Worm (Caenorhabditis elegans) whole organism, L1 larva: ENCODE measurements around the gene Y17G7B.3.

ENCODE experiments used
- C04F5.9 ChIP-seq: sonication (generic microtip); optimal IDR thresholded peaks from 2 replicates; lab custom pipeline; 2016; ENCODE audit warnings: missing genetic modification characterization, missing compliant biosample characterization
- C16A3.4 ChIP-seq: fragments of 150-350 bp; optimal IDR thresholded peaks from 2 replicates; lab custom pipeline; 2014; ENCODE audit warnings: missing biosample characterization, missing genetic modification characterization
- C34B4.2 ChIP-seq: sonication (generic microtip); optimal IDR thresholded peaks from 2 replicates; lab custom pipeline; 2017; ENCODE audit warnings: mild to moderate bottlenecking, missing genetic modification characterization, missing compliant biosample characterization
- F16B12.6 ChIP-seq: fragments of 150-350 bp; optimal IDR thresholded peaks from 2 replicates; lab custom pipeline; 2014; ENCODE audit warnings: missing biosample characterization, missing genetic modification characterization
- Y116A8C.19 ChIP-seq: sonication (generic microtip); optimal IDR thresholded peaks from 2 replicates; lab custom pipeline; 2016; ENCODE audit warnings: missing compliant biosample characterization, missing genetic modification characterization, borderline replicate concordance
- aly-2 ChIP-seq: fragments of 150-350 bp; optimal IDR thresholded peaks from 2 replicates; lab custom pipeline; 2014; ENCODE audit warnings: missing biosample characterization, missing genetic modification characterization
- blmp-1 ChIP-seq: fragments of 150-350 bp; optimal IDR thresholded peaks from 2 replicates; lab custom pipeline; 2014; ENCODE audit warnings: missing biosample characterization, missing genetic modification characterization
- ceh-63 ChIP-seq: fragments of 200-800 bp; sonication (Bioruptor generic); optimal IDR thresholded peaks from 2 replicates; lab custom pipeline; 2018; ENCODE audit warnings: mild to moderate bottlenecking, missing genetic modification characterization, missing compliant biosample characterization
- ceh-82 ChIP-seq, 3 experiments: fragments of 150-350 bp in 1 of 3; sonication (generic microtip) in 2 of 3; optimal IDR thresholded peaks; 2 replicates each; lab custom pipeline; 2014 to 2017; ENCODE audit warnings: missing biosample characterization in 3 of 3, missing genetic modification characterization in 3 of 3
- ceh-90 ChIP-seq: sonication (generic microtip); optimal IDR thresholded peaks from 2 replicates; lab custom pipeline; 2016; ENCODE audit warnings: missing genetic modification characterization, missing compliant biosample characterization
- ces-1 ChIP-seq: fragments of 150-350 bp; optimal IDR thresholded peaks from 2 replicates; lab custom pipeline; 2014; ENCODE audit warnings: missing biosample characterization, missing genetic modification reagents, missing genetic modification characterization
- dsc-1 ChIP-seq: sonication (generic microtip); optimal IDR thresholded peaks from 2 replicates; lab custom pipeline; 2016; ENCODE audit warnings: mild to moderate bottlenecking, missing genetic modification characterization, missing compliant biosample characterization
- efl-3 ChIP-seq: fragments of 200-800 bp; sonication (Bioruptor generic); optimal IDR thresholded peaks from 2 replicates; lab custom pipeline; 2018; ENCODE audit warnings: mild to moderate bottlenecking, missing genetic modification characterization, missing compliant biosample characterization
- egl-13 ChIP-seq: sonication (generic microtip); optimal IDR thresholded peaks from 2 replicates; lab custom pipeline; 2016; ENCODE audit warnings: missing genotype, missing genetic modification reagents, missing genetic modification characterization, missing compliant biosample characterization
- egl-27 ChIP-seq, 2 experiments: fragments of 150-350 bp in 1 of 2; sonication (generic microtip); optimal IDR thresholded peaks; 3 replicates each; lab custom pipeline; 2017 to 2018; ENCODE audit warnings: missing biosample characterization in 2 of 2, missing genetic modification characterization in 2 of 2, missing genetic modification reagents in 2 of 2
- ets-5 ChIP-seq: fragments of 200-800 bp; sonication (Bioruptor generic); IDR thresholded peaks from 2 replicates; pipeline ENCODE4 v1.3.6; 2022; ENCODE audit warnings: missing genetic modification characterization, missing compliant biosample characterization
- fos-1 ChIP-seq: fragments of 150-350 bp; optimal IDR thresholded peaks from 2 replicates; lab custom pipeline; 2014; ENCODE audit warnings: missing biosample characterization, missing genetic modification characterization
- hlh-17 ChIP-seq: fragments of 200-800 bp; sonication (Bioruptor generic); optimal IDR thresholded peaks from 2 replicates; lab custom pipeline; 2018; ENCODE audit warnings: missing genetic modification characterization, mild to moderate bottlenecking, missing compliant biosample characterization, moderate library complexity, borderline replicate concordance
- hlh-4 ChIP-seq: sonication (generic microtip); optimal IDR thresholded peaks from 2 replicates; lab custom pipeline; 2016; ENCODE audit warnings: mild to moderate bottlenecking, missing genetic modification characterization, missing compliant biosample characterization
- hpl-2 ChIP-seq: fragments of 150-350 bp; optimal IDR thresholded peaks from 2 replicates; lab custom pipeline; 2014; ENCODE audit warnings: missing biosample characterization, missing genetic modification reagents, missing genetic modification characterization
- irx-1 ChIP-seq: sonication (generic microtip); optimal IDR thresholded peaks from 2 replicates; lab custom pipeline; 2016; ENCODE audit warnings: missing genetic modification characterization, missing compliant biosample characterization
- isw-1 ChIP-seq: fragments of 200-800 bp; sonication (Bioruptor generic); IDR thresholded peaks from 2 replicates; pipeline ENCODE4 v1.3.6; 2022; ENCODE audit warnings: missing genetic modification characterization, missing compliant biosample characterization
- jun-1 ChIP-seq: fragments of 150-350 bp; optimal IDR thresholded peaks from 2 replicates; lab custom pipeline; 2014; ENCODE audit warnings: missing biosample characterization, missing genetic modification reagents, missing genetic modification characterization
- lin-13 ChIP-seq: fragments of 150-350 bp; optimal IDR thresholded peaks from 2 replicates; lab custom pipeline; 2014; ENCODE audit warnings: missing biosample characterization, missing genetic modification reagents, missing genetic modification characterization
- lin-14 ChIP-seq: fragments of 200-800 bp; sonication (Bioruptor generic); optimal IDR thresholded peaks from 2 replicates; lab custom pipeline; 2018; ENCODE audit warnings: mild to moderate bottlenecking, missing genetic modification characterization, moderate library complexity, missing compliant biosample characterization
- lin-15B ChIP-seq: fragments of 150-350 bp; sonication (generic microtip); optimal IDR thresholded peaks from 3 replicates; lab custom pipeline; 2014; ENCODE audit warnings: missing biosample characterization, missing genetic modification characterization
- lin-39 ChIP-seq: fragments of 150-350 bp; optimal IDR thresholded peaks from 2 replicates; lab custom pipeline; 2014; ENCODE audit warnings: missing biosample characterization, missing genetic modification reagents, missing genetic modification characterization
- lsy-2 ChIP-seq, 2 experiments: fragments of 150-350 bp; optimal IDR thresholded peaks; 2 replicates each; lab custom pipeline; 2014; ENCODE audit warnings: missing biosample characterization in 2 of 2, missing genetic modification characterization in 2 of 2
- mab-9 ChIP-seq: fragments of 200-800 bp; sonication (Bioruptor generic); IDR thresholded peaks from 2 replicates; pipeline ENCODE4 v1.3.6; 2022; ENCODE audit warnings: missing genetic modification reagents, missing genetic modification characterization, missing compliant biosample characterization
- mdl-1 ChIP-seq, 2 experiments: fragments of 150-350 bp; optimal IDR thresholded peaks; 2 replicates each; lab custom pipeline; 2014 to 2017; ENCODE audit warnings: missing biosample characterization in 2 of 2, missing genetic modification characterization in 2 of 2, inconsistent platforms in 1 of 2
- nhr-11 ChIP-seq: fragments of 150-350 bp; optimal IDR thresholded peaks from 2 replicates; lab custom pipeline; 2014; ENCODE audit warnings: missing biosample characterization, missing genetic modification characterization
- nhr-19 ChIP-seq: fragments of 200-800 bp; sonication (Bioruptor generic); conservative IDR thresholded peaks from 2 replicates; pipeline ENCODE4 v1.3.6; 2022; ENCODE audit warnings: missing genetic modification characterization, missing compliant biosample characterization
- nhr-20 ChIP-seq: sonication (generic microtip); optimal IDR thresholded peaks from 2 replicates; lab custom pipeline; 2016; ENCODE audit warnings: mild to moderate bottlenecking, missing genetic modification characterization, missing compliant biosample characterization
- nhr-237 ChIP-seq: fragments of 150-350 bp; optimal IDR thresholded peaks from 2 replicates; lab custom pipeline; 2014; ENCODE audit warnings: missing biosample characterization, missing genetic modification characterization
- nhr-28 ChIP-seq: fragments of 150-350 bp; optimal IDR thresholded peaks from 2 replicates; lab custom pipeline; 2014; ENCODE audit warnings: missing biosample characterization, missing genetic modification characterization
- nhr-47 ChIP-seq: sonication (generic microtip); optimal IDR thresholded peaks from 2 replicates; lab custom pipeline; 2016; ENCODE audit warnings: mild to moderate bottlenecking, missing genetic modification characterization, moderate library complexity, missing compliant biosample characterization
- nhr-77 ChIP-seq: fragments of 150-350 bp; optimal IDR thresholded peaks from 2 replicates; lab custom pipeline; 2014; ENCODE audit warnings: missing biosample characterization, missing genetic modification characterization
- nhr-85 ChIP-seq: sonication (generic microtip); peaks from one replicate; lab custom pipeline; 2016; ENCODE audit warnings: missing genetic modification characterization, inconsistent platforms, missing compliant biosample characterization
- nhr-90 ChIP-seq: sonication (generic microtip); optimal IDR thresholded peaks from 2 replicates; lab custom pipeline; 2016; ENCODE audit warnings: mild to moderate bottlenecking, missing genetic modification characterization, missing compliant biosample characterization; ENCODE audit not compliant: poor library complexity
- pag-3 ChIP-seq: sonication (generic microtip); optimal IDR thresholded peaks from 2 replicates; lab custom pipeline; 2017; ENCODE audit warnings: missing genetic modification characterization, mild to moderate bottlenecking, missing compliant biosample characterization, antibody characterized with exemption, borderline replicate concordance; ENCODE audit not compliant: insufficient read depth
- pax-3 ChIP-seq: fragments of 200-800 bp; sonication (Bioruptor generic); optimal IDR thresholded peaks from 2 replicates; lab custom pipeline; 2018; ENCODE audit warnings: mild to moderate bottlenecking, missing genetic modification characterization, moderate library complexity, missing compliant biosample characterization
- pqm-1 ChIP-seq: sonication (generic microtip); optimal IDR thresholded peaks from 3 replicates; lab custom pipeline; 2017; ENCODE audit warnings: missing biosample characterization, missing genetic modification characterization
- rnt-1 ChIP-seq: sonication (generic microtip); optimal IDR thresholded peaks from 2 replicates; lab custom pipeline; 2016; ENCODE audit warnings: mild to moderate bottlenecking, missing genetic modification characterization, moderate library complexity, missing compliant biosample characterization
- snpc-4 ChIP-seq: fragments of 150-350 bp; optimal IDR thresholded peaks from 2 replicates; lab custom pipeline; 2014; ENCODE audit warnings: missing biosample characterization, missing genetic modification characterization
- snu-23 ChIP-seq: sonication (generic microtip); optimal IDR thresholded peaks from 2 replicates; lab custom pipeline; 2016; ENCODE audit warnings: missing genetic modification characterization, missing compliant biosample characterization
- sup-37 ChIP-seq: fragments of 200-800 bp; sonication (Bioruptor generic); optimal IDR thresholded peaks from 2 replicates; lab custom pipeline; 2018; ENCODE audit warnings: mild to moderate bottlenecking, missing genetic modification characterization, missing compliant biosample characterization
- unc-30 ChIP-seq: sonication (generic microtip); optimal IDR thresholded peaks from 2 replicates; lab custom pipeline; 2017; ENCODE audit warnings: missing biosample characterization, missing genetic modification characterization
- unc-86 ChIP-seq: sonication (generic microtip); optimal IDR thresholded peaks from 2 replicates; lab custom pipeline; 2016; ENCODE audit warnings: missing genetic modification characterization, missing compliant biosample characterization
- zag-1 ChIP-seq: fragments of 150-350 bp; optimal IDR thresholded peaks from 2 replicates; lab custom pipeline; 2014; ENCODE audit warnings: missing biosample characterization, missing genetic modification characterization
- zip-4 ChIP-seq: fragments of 200-800 bp; sonication (Bioruptor generic); optimal IDR thresholded peaks from 2 replicates; lab custom pipeline; 2018; ENCODE audit warnings: mild to moderate bottlenecking, missing genetic modification characterization, moderate library complexity, missing compliant biosample characterization
- ztf-11 ChIP-seq, 2 experiments: sonication (generic microtip); optimal IDR thresholded peaks; 2 replicates each; lab custom pipeline; 2016 to 2017; ENCODE audit warnings: missing genetic modification characterization in 2 of 2, missing biosample characterization in 1 of 2, missing compliant biosample characterization in 1 of 2
- ztf-4 ChIP-seq: fragments of 150-350 bp; optimal IDR thresholded peaks from 2 replicates; lab custom pipeline; 2014; ENCODE audit warnings: missing biosample characterization, missing genetic modification characterization

The Y17G7B.3 gene

DNA sequence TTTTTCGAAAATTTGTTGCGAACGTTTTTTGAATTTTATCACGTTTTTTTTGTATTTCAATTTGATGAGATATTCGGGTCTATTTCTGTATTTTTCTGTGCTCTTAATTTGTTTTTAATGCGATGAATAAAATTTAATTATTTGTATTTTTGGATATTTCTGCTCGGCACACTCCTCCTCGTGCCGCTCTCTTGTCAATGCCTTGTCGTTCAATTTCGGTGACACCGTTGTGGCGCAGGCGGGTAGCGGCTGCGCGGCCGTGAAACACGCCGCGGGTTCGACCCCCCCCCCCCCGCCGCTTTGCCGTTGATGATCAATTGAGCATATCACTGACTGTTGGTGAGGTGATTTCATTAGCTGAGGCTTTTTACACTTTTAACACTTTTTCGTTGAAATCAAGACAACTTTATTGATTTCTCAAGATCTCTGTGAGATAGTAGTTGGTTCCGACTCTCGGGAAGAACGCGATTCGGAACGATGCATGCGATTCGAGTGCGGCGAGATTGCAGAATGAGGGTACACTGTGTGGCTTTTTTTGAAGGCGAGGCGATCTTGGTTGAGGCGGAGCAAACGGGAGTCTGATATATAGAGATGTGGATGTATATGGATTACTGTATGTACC, 28.1 kb upstream of the Y17G7B.3 start (continued):
- TF ChIP-seq Y116A8C.19 (tag; lab: Kevin White, UChicago) (no peak), lin-15B (tag; lab: Kevin White, UChicago) (peak; percentile 24), nhr-28 (tag; lab: Kevin White, UChicago) (no peak), pqm-1 (tag; lab: Kevin White, UChicago) (no peak), ztf-11 (tag; optimal IDR thresholded peaks at IDR 0.05; lab: Kevin White, UChicago) (peak in 1 of 2 experiments; percentile 58), C04F5.9 (peak; percentile 20), snpc-4 (tag; lab: Kevin White, UChicago) (peak; percentile 30), efl-3 (no peak), zip-4 (GFP tag; lab: Kevin White, UChicago) (peak; percentile 42), egl-13 (peak; percentile 76), nhr-85 (peak; percentile 68), unc-30 (tag; lab: Kevin White, UChicago) (no peak), mab-9 (peak; percentile 39; the same call in 1 of the 2 replicates), C16A3.4 (peak; percentile 53), aly-2 (no peak), nhr-237 (tag; lab: Kevin White, UChicago) (no peak), lin-13 (GFP tag; lab: Kevin White, UChicago) (no peak), isw-1 (GFP tag; lab: Robert Waterston, UW) (no peak), ztf-4 (tag; lab: Kevin White, UChicago) (no peak), nhr-90 (tag; lab: Kevin White, UChicago) (peak; percentile 71), hpl-2 (GFP tag; lab: Kevin White, UChicago) (no peak), egl-27 (tag; optimal IDR thresholded peaks at IDR 0.05; lab: Kevin White, UChicago) (no peak), irx-1 (tag; lab: Kevin White, UChicago) (peak; percentile 65), nhr-11 (tag; lab: Kevin White, UChicago) (no peak), nhr-77 (tag; lab: Kevin White, UChicago) (peak; percentile 47), fos-1 (peak; percentile 43), rnt-1 (tag; lab: Kevin White, UChicago) (peak; percentile 82), blmp-1 (tag; lab: Kevin White, UChicago) (no peak), F16B12.6 (tag; lab: Kevin White, UChicago) (peak; percentile 45), snu-23 (GFP tag; lab: Kevin White, UChicago) (peak; percentile 73), unc-86 (peak; percentile 44), nhr-19 (GFP tag; lab: Robert Waterston, UW) (peak; percentile 77), lin-14 (GFP tag; lab: Kevin White, UChicago) (peak; percentile 66), nhr-20 (peak; percentile 56), dsc-1 (tag; lab: Kevin White, UChicago) (peak; percentile 81), pag-3 (tag; lab: Kevin White, UChicago) (no peak), hlh-4 (tag; lab: Kevin White, UChicago) (no peak), C34B4.2 (no peak), ets-5 (GFP tag; lab: Robert Waterston, UW) (no peak), lin-39 (peak; percentile 22), hlh-17 (GFP tag; lab: Kevin White, UChicago) (no peak), lsy-2 (tag; optimal IDR thresholded peaks at IDR 0.05; lab: Kevin White, UChicago) (peak; percentile 53 to 59), ceh-82 (tag; optimal IDR thresholded peaks at IDR 0.05; lab: Kevin White, UChicago) (peak; percentile 65 to 76 (median 68)), ceh-63 (GFP tag; lab: Kevin White, UChicago) (no peak), zag-1 (no peak), ces-1 (GFP tag; lab: Kevin White, UChicago) (no peak), pax-3 (tag; lab: Kevin White, UChicago) (peak; percentile 73), ceh-90 (tag; lab: Kevin White, UChicago) (peak; percentile 10), jun-1 (tag; lab: Kevin White, UChicago) (peak; percentile 64), nhr-47 (tag; lab: Kevin White, UChicago) (peak; percentile 86), mdl-1 (tag; optimal IDR thresholded peaks at IDR 0.05; lab: Kevin White, UChicago) (peak in 1 of 2 experiments; percentile 2), sup-37 (GFP tag; lab: Kevin White, UChicago) (peak; percentile 63)
